Worm (Caenorhabditis elegans) whole organism, L2 larva: ENCODE results near the gene C04C3.9.
A peak's percentile ranks its signal among the peaks of the same experiment; 100 is the strongest.

Experiments
- ama-1 ChIP-seq: fragments of 150-350 bp; optimal IDR thresholded peaks from 2 replicates; lab custom pipeline; 2018; ENCODE audit warnings: inconsistent platforms
- elt-3 ChIP-seq: sonication (generic microtip); optimal IDR thresholded peaks from 2 replicates; lab custom pipeline; 2017; ENCODE audit warnings: missing biosample characterization, missing genetic modification characterization
- fos-1 ChIP-seq: fragments of 150-350 bp; optimal IDR thresholded peaks from 2 replicates; lab custom pipeline; 2014; ENCODE audit warnings: missing biosample characterization, missing genetic modification characterization
- lsy-2 ChIP-seq, 2 experiments: fragments of 150-350 bp in 1 of 2; sonication (generic microtip) in 1 of 2; optimal IDR thresholded peaks; 2 replicates each; lab custom pipeline; 2014 to 2017; ENCODE audit warnings: missing biosample characterization in 2 of 2, missing genetic modification characterization in 2 of 2
- nhr-129 ChIP-seq: fragments of 150-350 bp; optimal IDR thresholded peaks from 2 replicates; lab custom pipeline; 2014; ENCODE audit warnings: missing biosample characterization, missing genetic modification characterization
- nhr-6 ChIP-seq: fragments of 150-350 bp; optimal IDR thresholded peaks from 2 replicates; lab custom pipeline; 2014; ENCODE audit warnings: missing biosample characterization, missing genetic modification characterization
- nhr-77 ChIP-seq: fragments of 150-350 bp; optimal IDR thresholded peaks from 2 replicates; lab custom pipeline; 2014; ENCODE audit warnings: missing biosample characterization, missing genetic modification characterization
- sma-3 ChIP-seq: sonication (generic microtip); optimal IDR thresholded peaks from 2 replicates; lab custom pipeline; 2016; ENCODE audit warnings: missing genetic modification reagents, missing genetic modification characterization, missing compliant biosample characterization
- sma-9 ChIP-seq, 2 experiments: fragments of 150-350 bp in 1 of 2; sonication (generic microtip) in 1 of 2; optimal IDR thresholded peaks; 2 replicates each; lab custom pipeline; 2014 to 2016; ENCODE audit warnings: missing genetic modification characterization in 2 of 2, mild to moderate bottlenecking in 1 of 2, missing biosample characterization in 1 of 2, missing compliant biosample characterization in 1 of 2, missing genetic modification reagents in 1 of 2, moderate library complexity in 1 of 2
- unc-39 ChIP-seq: fragments of 150-350 bp; optimal IDR thresholded peaks from 2 replicates; lab custom pipeline; 2014; ENCODE audit warnings: missing biosample characterization, missing genetic modification characterization
- unc-55 ChIP-seq: fragments of 150-350 bp; sonication (generic microtip); optimal IDR thresholded peaks from 3 replicates; lab custom pipeline; 2014; ENCODE audit warnings: missing biosample characterization, missing genetic modification reagents, missing genetic modification characterization
- ztf-11 ChIP-seq: sonication (generic microtip); optimal IDR thresholded peaks from 2 replicates; lab custom pipeline; 2017; ENCODE audit warnings: missing biosample characterization, missing genetic modification characterization

Gene C04C3.9

DNA sequence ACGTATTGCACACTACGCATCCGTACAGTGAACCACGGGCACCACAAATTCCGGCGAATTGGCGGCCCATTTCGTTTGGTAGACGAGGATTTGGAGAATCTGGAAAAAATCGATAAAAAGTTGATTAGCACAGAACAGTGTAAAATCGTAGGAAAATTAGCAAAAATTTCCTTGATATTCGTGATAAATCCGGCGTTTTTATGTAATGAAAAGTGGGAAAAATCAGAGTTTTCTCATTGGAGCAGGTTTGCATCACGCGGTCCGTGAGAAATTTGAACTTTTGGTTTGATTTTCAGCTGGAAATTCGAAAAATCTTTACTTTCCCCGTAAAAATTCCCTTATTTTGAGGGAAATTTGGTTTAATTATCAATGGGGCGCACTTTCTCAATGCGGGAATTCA lies 44.3 kb downstream of the C04C3.9 start, which contains the start of gene B0546.4:
Gene B0546.4, minus strand, starts transcription at position 101 of the 400 bp plus-strand sequence.
- TF ChIP-seq unc-39 (tag; lab: Kevin White, UChicago) (no peak), nhr-129 (tag; lab: Kevin White, UChicago) (no peak), fos-1 (tag; lab: Kevin White, UChicago) (no peak)

DNA sequence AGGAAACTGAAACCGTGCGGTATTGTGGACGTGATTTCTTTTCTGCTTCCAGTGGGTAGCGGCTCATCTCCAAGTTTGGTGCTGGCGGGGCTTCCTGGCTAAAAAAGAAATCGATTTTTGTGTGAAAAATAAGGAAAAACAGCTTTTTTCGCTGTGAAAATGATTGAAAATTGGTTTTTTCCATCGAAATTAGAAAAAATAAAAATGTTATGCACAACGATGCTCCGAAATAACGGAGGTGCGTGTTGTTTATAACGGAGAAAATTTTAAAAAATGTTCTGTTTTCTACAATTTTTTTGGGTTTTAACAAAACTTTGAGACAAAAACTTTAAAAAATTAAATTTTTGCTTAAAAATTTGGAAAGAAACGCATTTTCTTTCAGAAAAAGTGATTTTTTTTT lies 45.1 kb downstream of the C04C3.9 start:
- TF ChIP-seq elt-3, result no peak
- peak; percentile 16 for TF ChIP-seq unc-55
- peak in 1 of 2 experiments; percentile 3 for TF ChIP-seq lsy-2 (tag; optimal IDR thresholded peaks at IDR 0.05; lab: Kevin White, UChicago)

DNA sequence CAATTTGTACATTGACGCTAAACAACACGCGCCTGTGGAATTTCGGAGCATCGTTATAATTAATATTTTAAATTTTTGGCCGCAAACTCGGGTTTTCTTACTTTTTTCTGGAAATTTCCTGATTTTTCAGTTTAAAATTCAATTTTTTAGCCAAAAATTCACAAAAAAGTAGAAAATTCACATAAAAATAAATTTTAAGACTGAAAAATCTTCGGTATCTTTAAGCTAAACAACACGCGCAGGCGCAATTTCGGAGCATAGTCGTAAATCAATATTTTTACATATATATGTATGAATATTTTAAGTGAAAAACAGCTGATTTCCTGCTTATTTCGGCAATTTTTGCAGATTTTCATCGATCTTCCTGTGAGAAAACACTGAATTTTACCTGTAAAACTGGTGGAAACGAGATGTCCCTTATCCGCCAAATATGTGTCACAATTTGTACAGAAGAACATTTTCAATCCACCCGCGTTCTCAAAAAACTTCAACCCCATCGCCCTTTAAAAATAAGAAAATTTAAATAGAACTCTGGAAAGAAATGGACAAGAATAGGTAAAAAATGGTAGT lies 45.9 kb downstream of the C04C3.9 start, which contains the start of gene B0546.3:
Gene B0546.3, minus strand, starts transcription at position 504 of the 570 bp plus-strand sequence.
- TF ChIP-seq unc-39 (tag; lab: Kevin White, UChicago), result no peak
- peak in 1 of 2 experiments; percentile 19 for TF ChIP-seq lsy-2 (tag; optimal IDR thresholded peaks at IDR 0.05; lab: Kevin White, UChicago)
- TF ChIP-seq elt-3, result no peak
- no peak for TF ChIP-seq nhr-77
- TF ChIP-seq sma-3, result no peak
- TF ChIP-seq ama-1 (lab: Kevin White, UChicago), result peak; percentile 71
- no peak for TF ChIP-seq nhr-6 (tag; lab: Kevin White, UChicago)
- TF ChIP-seq sma-9 (GFP tag; optimal IDR thresholded peaks at IDR 0.05; lab: Kevin White, UChicago), result no peak
- no peak for TF ChIP-seq sma-9 (tag; optimal IDR thresholded peaks at IDR 0.05; lab: Kevin White, UChicago)

DNA sequence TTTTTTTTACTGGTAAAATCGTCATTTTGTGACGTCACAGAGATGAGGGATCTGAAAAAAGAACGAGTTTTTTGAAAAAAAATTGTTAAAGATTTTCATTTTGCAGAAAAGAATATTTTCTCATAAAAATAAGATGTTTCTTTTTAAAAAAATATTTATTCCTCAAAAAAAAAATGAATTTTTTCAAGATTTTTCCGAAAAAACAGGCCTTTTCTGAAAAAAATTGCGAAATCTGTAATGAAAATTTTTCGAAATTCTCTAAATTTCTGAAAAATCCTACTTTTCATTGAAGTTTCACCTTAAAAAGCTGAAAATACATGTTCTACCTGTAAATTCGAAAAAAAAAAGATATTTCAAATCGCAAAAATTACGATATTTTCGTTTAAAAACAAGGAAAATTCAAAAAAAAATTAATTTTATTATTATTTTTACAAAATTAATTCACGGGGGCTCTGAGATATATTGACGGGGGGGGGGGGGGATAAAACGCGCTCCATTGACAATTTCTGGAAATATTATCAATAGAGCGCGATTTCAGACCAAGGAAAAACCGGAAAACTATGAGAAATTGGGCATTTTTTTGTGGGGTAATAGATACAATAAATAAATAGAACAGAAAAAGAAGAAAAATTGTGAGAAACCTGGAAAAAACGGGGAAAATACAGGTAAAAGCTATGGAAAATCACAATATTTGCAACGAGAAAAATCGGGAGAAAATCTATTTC lies 50.1 kb downstream of the C04C3.9 start, which contains the start of gene otub-4:
Gene otub-4, minus strand, starts transcription at position 51 of the 725 bp plus-strand sequence.
- TF ChIP-seq unc-55 (peak; percentile 15), ztf-11 (no peak)
